Worm (Caenorhabditis elegans): ENCODE measurements around the gene F59E12.9.

The F59E12.9 gene

ce11 chrII:5660736-5661734 is 14.2 kb upstream of the F59E12.9 start, which contains the start of the genes ift-43 and mdt-26:
ift-43 (minus strand) TSS chrII:5660786.
mdt-26 (plus strand) TSS chrII:5661181.
- TF ChIP-seq tbx-37 (GFP tag; conservative IDR thresholded peaks at IDR 0.05) (peak; percentile 5; the same call in 1 of the 2 replicates), ceh-36 (tag; optimal IDR thresholded peaks at IDR 0.05) (peak; percentile 27), ceh-13 (GFP tag; optimal IDR thresholded peaks at IDR 0.05) (no peak), hnd-1 (tag; optimal IDR thresholded peaks at IDR 0.05) (no peak), F13C5.2 (tag; optimal IDR thresholded peaks at IDR 0.05) (peak; percentile 46), scrt-1 (GFP tag; IDR thresholded peaks at IDR 0.05) (peak; percentile 76), B0310.2 (tag; optimal IDR thresholded peaks at IDR 0.05) (peak; percentile 24), flt-1 (GFP tag; IDR thresholded peaks at IDR 0.05) (peak; percentile 54; the same call in 1 of the 2 replicates), pes-1 (GFP tag; IDR thresholded peaks at IDR 0.05) (peak; percentile 67), tbx-11 (GFP tag; IDR thresholded peaks at IDR 0.05) (peak; percentile 67), tra-4 (tag; optimal IDR thresholded peaks at IDR 0.05) (no peak), sea-1 (GFP tag; conservative IDR thresholded peaks at IDR 0.05) (peak; percentile 82), hmg-4 (GFP tag; optimal IDR thresholded peaks at IDR 0.05) (peak; percentile 82), aly-1 (tag; optimal IDR thresholded peaks at IDR 0.05) (no peak), ama-1 (optimal IDR thresholded peaks at IDR 0.05) (peak; percentile 98), ets-7 (tag; optimal IDR thresholded peaks at IDR 0.05) (no peak), hmbx-1 (tag; optimal IDR thresholded peaks at IDR 0.05) (no peak)

ce11 chrII:5660155-5660554 is 13.3 kb upstream of the F59E12.9 start:
- TF ChIP-seq aly-1 (tag; optimal IDR thresholded peaks at IDR 0.05) = no peak
- TF ChIP-seq ceh-36 (tag; optimal IDR thresholded peaks at IDR 0.05) = no peak

- TF ChIP-seq ceh-13 (GFP tag; optimal IDR thresholded peaks at IDR 0.05) = no peak
- no peak for TF ChIP-seq B0310.2 (tag; optimal IDR thresholded peaks at IDR 0.05)
- no peak for TF ChIP-seq pes-1 (GFP tag; IDR thresholded peaks at IDR 0.05)
- no peak for TF ChIP-seq aly-1 (tag; optimal IDR thresholded peaks at IDR 0.05)
- TF ChIP-seq tbx-11 (GFP tag; IDR thresholded peaks at IDR 0.05) = no peak
- no peak for TF ChIP-seq flt-1 (GFP tag; IDR thresholded peaks at IDR 0.05)
- TF ChIP-seq ceh-36 (tag; optimal IDR thresholded peaks at IDR 0.05) = no peak
- TF ChIP-seq ama-1 (optimal IDR thresholded peaks at IDR 0.05) = no peak
- TF ChIP-seq hmg-4 (GFP tag; optimal IDR thresholded peaks at IDR 0.05) = no peak
- TF ChIP-seq ets-7 (tag; optimal IDR thresholded peaks at IDR 0.05) = no peak
- no peak for TF ChIP-seq sea-1 (GFP tag; conservative IDR thresholded peaks at IDR 0.05)
- TF ChIP-seq tbx-37 (GFP tag; conservative IDR thresholded peaks at IDR 0.05) = no peak
- no peak for TF ChIP-seq hnd-1 (tag; optimal IDR thresholded peaks at IDR 0.05)
- TF ChIP-seq scrt-1 (GFP tag; IDR thresholded peaks at IDR 0.05) = no peak
- TF ChIP-seq tra-4 (tag; optimal IDR thresholded peaks at IDR 0.05) = no peak
- no peak for TF ChIP-seq hmbx-1 (tag; optimal IDR thresholded peaks at IDR 0.05)
Observed at ce11 chrII:5659675-5660074, 12.8 kb upstream of the F59E12.9 start, which contains the start of gene fut-3. fut-3 (minus strand) TSS chrII:5659775.

- no peak for TF ChIP-seq tra-4 (tag; optimal IDR thresholded peaks at IDR 0.05)
- no peak for TF ChIP-seq ceh-13 (GFP tag; optimal IDR thresholded peaks at IDR 0.05)
- no peak for TF ChIP-seq pes-1 (GFP tag; IDR thresholded peaks at IDR 0.05)
- TF ChIP-seq hmbx-1 (tag; optimal IDR thresholded peaks at IDR 0.05) = no peak
- no peak for TF ChIP-seq ets-7 (tag; optimal IDR thresholded peaks at IDR 0.05)
- no peak for TF ChIP-seq scrt-1 (GFP tag; IDR thresholded peaks at IDR 0.05)
- no peak for TF ChIP-seq tbx-11 (GFP tag; IDR thresholded peaks at IDR 0.05)
- TF ChIP-seq hnd-1 (tag; optimal IDR thresholded peaks at IDR 0.05) = no peak
- TF ChIP-seq ama-1 (optimal IDR thresholded peaks at IDR 0.05) = no peak
- TF ChIP-seq tbx-37 (GFP tag; conservative IDR thresholded peaks at IDR 0.05) = no peak
- no peak for TF ChIP-seq flt-1 (GFP tag; IDR thresholded peaks at IDR 0.05)
- TF ChIP-seq F13C5.2 (tag; optimal IDR thresholded peaks at IDR 0.05) = no peak
- no peak for TF ChIP-seq aly-1 (tag; optimal IDR thresholded peaks at IDR 0.05)
- TF ChIP-seq sea-1 (GFP tag; conservative IDR thresholded peaks at IDR 0.05) = no peak
- no peak for TF ChIP-seq ceh-36 (tag; optimal IDR thresholded peaks at IDR 0.05)
Observed at ce11 chrII:5654215-5654614, 7.4 kb upstream of the F59E12.9 start, which contains the start of gene F59E12.1. F59E12.1 (plus strand) TSS chrII:5654515.

- no peak for TF ChIP-seq ama-1 (optimal IDR thresholded peaks at IDR 0.05)
- no peak for TF ChIP-seq ets-7 (tag; optimal IDR thresholded peaks at IDR 0.05)
- no peak for TF ChIP-seq B0310.2 (tag; optimal IDR thresholded peaks at IDR 0.05)
Observed at ce11 chrII:5652334-5652733, 5.5 kb upstream of the F59E12.9 start, which contains the start of gene bli-2. bli-2 (minus strand) TSS chrII:5652434.

- peak; percentile 16 for TF ChIP-seq aly-1 (tag; optimal IDR thresholded peaks at IDR 0.05)
- no peak for TF ChIP-seq scrt-1 (GFP tag; IDR thresholded peaks at IDR 0.05)
Observed at ce11 chrII:5651426-5651825, 4.6 kb upstream of the F59E12.9 start.

ce11 chrII:5649236-5650004 is 2.6 kb upstream of the F59E12.9 start, which contains the start of the genes sam-4, F59E12.17 and zyg-1:
sam-4 (minus strand) TSS chrII:5649286.
F59E12.17 (minus strand) TSS chrII:5649470.
zyg-1 (plus strand) TSS chrII:5649748.
- TF ChIP-seq ceh-36 (tag; optimal IDR thresholded peaks at IDR 0.05) = no peak
- no peak for TF ChIP-seq scrt-1 (GFP tag; IDR thresholded peaks at IDR 0.05)
- no peak for TF ChIP-seq aly-1 (tag; optimal IDR thresholded peaks at IDR 0.05)
- TF ChIP-seq ets-7 (tag; optimal IDR thresholded peaks at IDR 0.05) = no peak
- TF ChIP-seq sea-1 (GFP tag; conservative IDR thresholded peaks at IDR 0.05) = no peak
- TF ChIP-seq hnd-1 (tag; optimal IDR thresholded peaks at IDR 0.05) = no peak
- TF ChIP-seq tra-4 (tag; optimal IDR thresholded peaks at IDR 0.05) = no peak
- TF ChIP-seq tbx-37 (GFP tag; conservative IDR thresholded peaks at IDR 0.05) = peak; percentile 59
- no peak for TF ChIP-seq hmbx-1 (tag; optimal IDR thresholded peaks at IDR 0.05)
- no peak for TF ChIP-seq flt-1 (GFP tag; IDR thresholded peaks at IDR 0.05)
- no peak for TF ChIP-seq B0310.2 (tag; optimal IDR thresholded peaks at IDR 0.05)
- no peak for TF ChIP-seq ama-1 (optimal IDR thresholded peaks at IDR 0.05)
- TF ChIP-seq tbx-11 (GFP tag; IDR thresholded peaks at IDR 0.05) = no peak
- TF ChIP-seq F13C5.2 (tag; optimal IDR thresholded peaks at IDR 0.05) = peak; percentile 16
- no peak for TF ChIP-seq hmg-4 (GFP tag; optimal IDR thresholded peaks at IDR 0.05)
- no peak for TF ChIP-seq ceh-13 (GFP tag; optimal IDR thresholded peaks at IDR 0.05)
- TF ChIP-seq pes-1 (GFP tag; IDR thresholded peaks at IDR 0.05) = peak; percentile 59; the same call in 1 of the 2 replicates

Data from whole organism, early embryonic.